Worm (Caenorhabditis elegans) whole organism, mixed stage, embryonic: ENCODE results near the gene spig-3.

Experiments used
- bed-3 ChIP-seq: fragments of 200-800 bp; sonication (Bioruptor generic); optimal IDR thresholded peaks from 3 replicates; lab custom pipeline; 2018; ENCODE audit warnings: mild to moderate bottlenecking, missing genetic modification characterization, moderate library complexity, missing compliant biosample characterization
- blmp-1 ChIP-seq: fragments of 150-350 bp; optimal IDR thresholded peaks from 2 replicates; lab custom pipeline; 2014; ENCODE audit warnings: missing biosample characterization, missing genetic modification characterization
- ceh-39 ChIP-seq: fragments of 150-350 bp; optimal IDR thresholded peaks from 2 replicates; lab custom pipeline; 2014; ENCODE audit warnings: missing biosample characterization, missing genetic modification characterization
- ceh-43 ChIP-seq: fragments of 200-800 bp; sonication (Bioruptor generic); optimal IDR thresholded peaks from 2 replicates; lab custom pipeline; 2018; ENCODE audit warnings: mild to moderate bottlenecking, missing genetic modification characterization, moderate library complexity, missing compliant biosample characterization
- ceh-83 ChIP-seq: fragments of 200-800 bp; sonication (Bioruptor generic); optimal IDR thresholded peaks from 2 replicates; lab custom pipeline; 2018; ENCODE audit warnings: mild to moderate bottlenecking, missing genetic modification characterization, missing compliant biosample characterization
- ces-1 ChIP-seq: fragments of 150-350 bp; optimal IDR thresholded peaks from 2 replicates; lab custom pipeline; 2014; ENCODE audit warnings: missing biosample characterization, missing genetic modification reagents, missing genetic modification characterization
- cnd-1 ChIP-seq: fragments of 200-800 bp; sonication (Bioruptor generic); optimal IDR thresholded peaks from 2 replicates; lab custom pipeline; 2018; ENCODE audit warnings: mild to moderate bottlenecking, missing genetic modification characterization, missing compliant biosample characterization
- elt-1 ChIP-seq: sonication (generic microtip); optimal IDR thresholded peaks from 2 replicates; lab custom pipeline; 2017; ENCODE audit warnings: missing genetic modification characterization, mild to moderate bottlenecking, missing compliant biosample characterization, antibody characterized with exemption, moderate library complexity, borderline replicate concordance; ENCODE audit not compliant: insufficient read depth
- elt-3 ChIP-seq: fragments of 150-350 bp; optimal IDR thresholded peaks from 2 replicates; lab custom pipeline; 2014; ENCODE audit warnings: missing biosample characterization, missing genetic modification characterization
- flh-1 ChIP-seq: fragments of 200-800 bp; sonication (Bioruptor generic); optimal IDR thresholded peaks from 2 replicates; lab custom pipeline; 2018; ENCODE audit warnings: mild to moderate bottlenecking, missing genetic modification characterization, moderate library complexity, missing compliant biosample characterization
- ham-2 ChIP-seq: fragments of 200-800 bp; sonication (Bioruptor generic); optimal IDR thresholded peaks from 2 replicates; lab custom pipeline; 2018; ENCODE audit warnings: mild to moderate bottlenecking, missing genetic modification characterization, missing compliant biosample characterization
- hlh-1 ChIP-seq: fragments of 150-350 bp; optimal IDR thresholded peaks from 2 replicates; lab custom pipeline; 2014; ENCODE audit warnings: missing biosample characterization, missing genetic modification reagents, missing genetic modification characterization
- lin-13 ChIP-seq: fragments of 150-350 bp; optimal IDR thresholded peaks from 2 replicates; lab custom pipeline; 2014; ENCODE audit warnings: missing biosample characterization, missing genetic modification characterization
- lin-32 ChIP-seq: fragments of 200-800 bp; sonication (Bioruptor generic); optimal IDR thresholded peaks from 2 replicates; lab custom pipeline; 2018; ENCODE audit warnings: mild to moderate bottlenecking, missing genetic modification characterization, missing compliant biosample characterization
- lsy-2 ChIP-seq: fragments of 150-350 bp; optimal IDR thresholded peaks from 2 replicates; lab custom pipeline; 2014; ENCODE audit warnings: missing biosample characterization, missing genetic modification characterization
- mab-5 ChIP-seq: fragments of 150-350 bp; optimal IDR thresholded peaks from 2 replicates; lab custom pipeline; 2014; ENCODE audit warnings: missing biosample characterization, missing genetic modification characterization
- mep-1 ChIP-seq: fragments of 150-350 bp; optimal IDR thresholded peaks from 2 replicates; lab custom pipeline; 2017; ENCODE audit warnings: missing biosample characterization, missing genetic modification reagents, missing genetic modification characterization, inconsistent platforms
- mls-2 ChIP-seq: sonication (generic microtip); optimal IDR thresholded peaks from 2 replicates; lab custom pipeline; 2016; ENCODE audit warnings: mild to moderate bottlenecking, missing genetic modification characterization, moderate library complexity, missing compliant biosample characterization
- nhr-12 ChIP-seq: fragments of 150-350 bp; optimal IDR thresholded peaks from 2 replicates; lab custom pipeline; 2014; ENCODE audit warnings: missing biosample characterization, missing genetic modification characterization
- nhr-2 ChIP-seq: fragments of 150-350 bp; optimal IDR thresholded peaks from 2 replicates; lab custom pipeline; 2014; ENCODE audit warnings: missing biosample characterization, missing genetic modification characterization
- nhr-237 ChIP-seq: fragments of 150-350 bp; optimal IDR thresholded peaks from 2 replicates; lab custom pipeline; 2014; ENCODE audit warnings: missing biosample characterization, missing genetic modification characterization
- nhr-28 ChIP-seq: fragments of 150-350 bp; optimal IDR thresholded peaks from 2 replicates; lab custom pipeline; 2014; ENCODE audit warnings: missing biosample characterization, missing genetic modification characterization
- nhr-76 ChIP-seq: sonication (generic microtip); optimal IDR thresholded peaks from 2 replicates; lab custom pipeline; 2017; ENCODE audit warnings: missing biosample characterization, missing genetic modification characterization
- pha-4 ChIP-seq: fragments of 150-350 bp; optimal IDR thresholded peaks from 2 replicates; lab custom pipeline; 2018; ENCODE audit warnings: missing biosample characterization, missing genetic modification reagents, missing genetic modification characterization
- sem-2 ChIP-seq: fragments of 200-800 bp; sonication (Bioruptor generic); optimal IDR thresholded peaks from 2 replicates; lab custom pipeline; 2018; ENCODE audit warnings: mild to moderate bottlenecking, missing genetic modification characterization, missing compliant biosample characterization
- snpc-4 ChIP-seq: fragments of 150-350 bp; optimal IDR thresholded peaks from 2 replicates; lab custom pipeline; 2014; ENCODE audit warnings: missing biosample characterization, missing genetic modification characterization
- sptf-1 ChIP-seq: sonication (generic microtip); optimal IDR thresholded peaks from 2 replicates; lab custom pipeline; 2017; ENCODE audit warnings: mild to moderate bottlenecking, missing genetic modification characterization, moderate library complexity, missing compliant biosample characterization
- unc-120 ChIP-seq: sonication (generic microtip); optimal IDR thresholded peaks from 2 replicates; lab custom pipeline; 2017; ENCODE audit warnings: missing genetic modification characterization, missing compliant biosample characterization; ENCODE audit not compliant: poor library complexity, severe bottlenecking
- unc-39 ChIP-seq: fragments of 150-350 bp; optimal IDR thresholded peaks from 2 replicates; lab custom pipeline; 2014; ENCODE audit warnings: missing biosample characterization, missing genetic modification characterization
- unc-62 ChIP-seq: fragments of 150-350 bp; optimal IDR thresholded peaks from 2 replicates; lab custom pipeline; 2014; ENCODE audit warnings: missing biosample characterization, missing genetic modification reagents, missing genetic modification characterization
- zip-8 ChIP-seq: fragments of 150-350 bp; optimal IDR thresholded peaks from 2 replicates; lab custom pipeline; 2014; ENCODE audit warnings: missing biosample characterization, missing genetic modification characterization
- ztf-11 ChIP-seq: fragments of 150-350 bp; optimal IDR thresholded peaks from 2 replicates; lab custom pipeline; 2014; ENCODE audit warnings: missing biosample characterization, missing genetic modification characterization

The spig-3 gene

DNA sequence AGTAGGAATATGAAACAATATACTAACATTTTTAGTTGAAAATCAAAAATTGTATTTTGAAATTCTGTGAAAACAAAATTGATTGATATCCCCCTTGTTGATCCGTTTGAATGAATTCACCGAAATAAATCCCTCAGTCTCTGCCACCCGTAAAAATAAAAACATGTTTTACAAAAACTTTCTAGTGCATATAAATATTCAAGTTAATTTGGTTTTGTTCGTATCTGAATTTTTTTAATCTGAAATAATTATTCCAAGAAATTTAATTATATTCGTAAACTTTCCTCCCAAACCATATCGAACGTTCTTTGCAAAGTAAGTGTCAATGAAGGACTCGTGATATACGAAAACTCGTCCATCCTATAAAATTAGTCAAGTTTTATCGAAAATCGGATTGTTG, 26.4 kb downstream of the spig-3 start, which contains the start of gene F40G12.6:
F40G12.6 (minus strand) TSS at position 101 of the 400 bp plus-strand sequence.
- no peak for TF ChIP-seq nhr-12

DNA sequence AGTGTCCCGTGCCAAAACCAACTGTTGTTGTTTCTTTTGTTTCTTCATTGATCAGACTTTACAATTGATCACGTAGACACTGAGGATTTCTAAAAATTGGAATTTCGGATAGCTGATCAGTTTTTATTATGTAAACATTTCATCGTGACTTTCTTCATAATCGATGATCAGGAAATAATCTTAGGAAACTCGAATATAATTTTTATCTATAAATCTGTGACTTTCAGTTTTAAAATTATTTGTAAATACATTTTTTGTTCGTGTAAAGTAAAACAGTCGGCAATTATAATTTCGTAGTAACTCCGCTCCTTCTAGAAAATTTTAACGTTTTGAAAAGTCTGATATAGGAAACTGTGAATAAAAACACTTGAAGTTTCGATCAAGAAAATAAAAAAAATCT, 28.7 kb downstream of the spig-3 start, which contains the start of gene F40G12.5:
F40G12.5 (minus strand) TSS at position 101 of the 400 bp plus-strand sequence.
- TF ChIP-seq lin-32: no peak
- no peak for TF ChIP-seq nhr-237 (tag; lab: Kevin White, UChicago)
- TF ChIP-seq mep-1 (tag; lab: Kevin White, UChicago): no peak
- TF ChIP-seq flh-1 (GFP tag; lab: Kevin White, UChicago): no peak
- no peak for TF ChIP-seq mab-5
- TF ChIP-seq ham-2 (GFP tag; lab: Kevin White, UChicago): no peak
- no peak for TF ChIP-seq zip-8
- TF ChIP-seq unc-39: no peak
- TF ChIP-seq sem-2 (GFP tag; lab: Kevin White, UChicago): no peak
- TF ChIP-seq lsy-2 (tag; lab: Kevin White, UChicago): no peak
- no peak for TF ChIP-seq elt-3 (tag; lab: Kevin White, UChicago)
- TF ChIP-seq nhr-12: no peak
- TF ChIP-seq bed-3 (GFP tag; lab: Kevin White, UChicago): no peak
- TF ChIP-seq, all 35 proteins: peak for 0

DNA sequence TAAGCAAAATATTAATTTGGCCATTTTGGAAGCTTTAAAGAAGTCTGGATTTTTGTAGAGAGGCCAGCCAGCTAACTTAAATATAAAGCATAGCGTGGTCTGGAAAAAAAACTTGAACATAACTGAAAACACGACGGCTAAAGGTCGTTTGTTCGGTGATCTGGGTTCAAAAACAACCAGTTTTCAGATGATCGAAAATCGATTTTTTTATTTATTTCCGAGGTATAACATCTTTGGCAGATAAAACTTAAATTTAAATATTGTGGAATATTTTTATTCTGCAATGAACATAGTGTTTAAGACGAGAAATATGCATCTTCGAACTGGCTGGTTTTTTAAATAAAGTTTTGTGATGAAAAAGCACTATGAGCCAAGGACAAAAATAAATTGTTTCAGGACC, 30.9 kb downstream of the spig-3 start, which contains the start of gene F40G12.4:
F40G12.4 (minus strand) TSS at position 101 of the 400 bp plus-strand sequence.
- TF ChIP-seq flh-1 (GFP tag; lab: Kevin White, UChicago) (no peak), ceh-43 (no peak), mls-2 (tag; lab: Kevin White, UChicago) (no peak), sptf-1 (tag; lab: Kevin White, UChicago) (no peak), nhr-2 (tag; lab: Kevin White, UChicago) (no peak), pha-4 (no peak), zip-8 (no peak), nhr-76 (no peak), ceh-39 (no peak), cnd-1 (no peak)

ce11 chrV:14267326-14267942, 32.0 kb downstream of the spig-3 start:
- TF ChIP-seq nhr-2 (tag; lab: Kevin White, UChicago): no peak
- TF ChIP-seq sptf-1 (tag; lab: Kevin White, UChicago): no peak
- TF ChIP-seq nhr-28: no peak
- no peak for TF ChIP-seq nhr-12
- no peak for TF ChIP-seq ces-1
- no peak for TF ChIP-seq ceh-39

- TF ChIP-seq nhr-2 (tag; lab: Kevin White, UChicago) (no peak), elt-3 (tag; lab: Kevin White, UChicago) (no peak), unc-120 (no peak), cnd-1 (no peak), elt-1 (tag; lab: Kevin White, UChicago) (no peak), blmp-1 (no peak), sem-2 (GFP tag; lab: Kevin White, UChicago) (no peak), lsy-2 (tag; lab: Kevin White, UChicago) (no peak), unc-39 (no peak), mab-5 (no peak), pha-4 (no peak), ceh-83 (GFP tag; lab: Kevin White, UChicago) (no peak), nhr-28 (no peak), nhr-12 (no peak), ceh-43 (no peak), ceh-39 (no peak), hlh-1 (no peak), lin-32 (no peak)
Measured at ce11 chrV:14260831-14261230, 38.6 kb downstream of the spig-3 start, which contains the start of gene F40G12.2. Gene F40G12.2, minus strand, starts transcription at chrV:14260931.

DNA sequence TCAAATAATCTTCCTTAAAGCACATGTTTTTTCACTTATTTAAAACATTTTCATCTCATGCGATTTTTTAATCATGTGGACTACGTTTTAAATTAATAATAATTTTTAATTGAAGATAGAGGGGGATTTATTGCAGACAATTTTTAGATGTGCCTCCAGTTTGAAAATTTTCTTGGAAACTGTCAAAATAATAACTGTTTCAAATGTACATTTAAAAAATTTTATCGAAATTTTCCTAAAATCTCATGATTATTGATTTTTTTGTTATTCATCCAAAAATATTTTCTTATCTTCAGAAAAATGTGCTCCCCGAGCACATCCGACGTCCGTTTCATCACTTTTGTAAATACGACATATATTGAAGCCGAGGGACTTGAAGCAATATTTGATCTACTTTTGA, 42.7 kb downstream of the spig-3 start, which contains the start of gene sre-8:
sre-8 (plus strand) TSS at position 301 of the 400 bp plus-strand sequence.
- TF ChIP-seq mep-1 (tag; lab: Kevin White, UChicago): no peak
- no peak for TF ChIP-seq snpc-4
- no peak for TF ChIP-seq unc-39
- TF ChIP-seq cnd-1: no peak
- TF ChIP-seq lin-13 (tag; lab: Kevin White, UChicago): no peak
- TF ChIP-seq ceh-43: no peak
- TF ChIP-seq lin-32: no peak
- no peak for TF ChIP-seq ham-2 (GFP tag; lab: Kevin White, UChicago)
- no peak for TF ChIP-seq blmp-1
- TF ChIP-seq ceh-39: no peak
- TF ChIP-seq nhr-12: no peak
- no peak for TF ChIP-seq ztf-11
- TF ChIP-seq pha-4: no peak
- TF ChIP-seq unc-62 (GFP tag; lab: Kevin White, UChicago): no peak
